Worm (Caenorhabditis elegans) whole organism, mixed stage, embryonic: Measurements from ENCODE around the gene spp-16.

Source experiments
- bed-3 ChIP-seq: fragments of 200-800 bp; sonication (Bioruptor generic); optimal IDR thresholded peaks from 3 replicates; lab custom pipeline; 2018; ENCODE audit warnings: mild to moderate bottlenecking, missing genetic modification characterization, moderate library complexity, missing compliant biosample characterization
- blmp-1 ChIP-seq: fragments of 150-350 bp; optimal IDR thresholded peaks from 2 replicates; lab custom pipeline; 2014; ENCODE audit warnings: missing biosample characterization, missing genetic modification characterization
- ceh-83 ChIP-seq: fragments of 200-800 bp; sonication (Bioruptor generic); optimal IDR thresholded peaks from 2 replicates; lab custom pipeline; 2018; ENCODE audit warnings: mild to moderate bottlenecking, missing genetic modification characterization, missing compliant biosample characterization
- flh-1 ChIP-seq: fragments of 200-800 bp; sonication (Bioruptor generic); optimal IDR thresholded peaks from 2 replicates; lab custom pipeline; 2018; ENCODE audit warnings: mild to moderate bottlenecking, missing genetic modification characterization, moderate library complexity, missing compliant biosample characterization
- lin-13 ChIP-seq: fragments of 150-350 bp; optimal IDR thresholded peaks from 2 replicates; lab custom pipeline; 2014; ENCODE audit warnings: missing biosample characterization, missing genetic modification characterization
- lin-32 ChIP-seq: fragments of 200-800 bp; sonication (Bioruptor generic); optimal IDR thresholded peaks from 2 replicates; lab custom pipeline; 2018; ENCODE audit warnings: mild to moderate bottlenecking, missing genetic modification characterization, missing compliant biosample characterization
- lsy-2 ChIP-seq: fragments of 150-350 bp; optimal IDR thresholded peaks from 2 replicates; lab custom pipeline; 2014; ENCODE audit warnings: missing biosample characterization, missing genetic modification characterization
- mab-5 ChIP-seq: fragments of 150-350 bp; optimal IDR thresholded peaks from 2 replicates; lab custom pipeline; 2014; ENCODE audit warnings: missing biosample characterization, missing genetic modification characterization
- nhr-76 ChIP-seq: sonication (generic microtip); optimal IDR thresholded peaks from 2 replicates; lab custom pipeline; 2017; ENCODE audit warnings: missing biosample characterization, missing genetic modification characterization
- sem-2 ChIP-seq: fragments of 200-800 bp; sonication (Bioruptor generic); optimal IDR thresholded peaks from 2 replicates; lab custom pipeline; 2018; ENCODE audit warnings: mild to moderate bottlenecking, missing genetic modification characterization, missing compliant biosample characterization
- snpc-4 ChIP-seq: fragments of 150-350 bp; optimal IDR thresholded peaks from 2 replicates; lab custom pipeline; 2014; ENCODE audit warnings: missing biosample characterization, missing genetic modification characterization
- ztf-11 ChIP-seq: fragments of 150-350 bp; optimal IDR thresholded peaks from 2 replicates; lab custom pipeline; 2014; ENCODE audit warnings: missing biosample characterization, missing genetic modification characterization

DNA sequence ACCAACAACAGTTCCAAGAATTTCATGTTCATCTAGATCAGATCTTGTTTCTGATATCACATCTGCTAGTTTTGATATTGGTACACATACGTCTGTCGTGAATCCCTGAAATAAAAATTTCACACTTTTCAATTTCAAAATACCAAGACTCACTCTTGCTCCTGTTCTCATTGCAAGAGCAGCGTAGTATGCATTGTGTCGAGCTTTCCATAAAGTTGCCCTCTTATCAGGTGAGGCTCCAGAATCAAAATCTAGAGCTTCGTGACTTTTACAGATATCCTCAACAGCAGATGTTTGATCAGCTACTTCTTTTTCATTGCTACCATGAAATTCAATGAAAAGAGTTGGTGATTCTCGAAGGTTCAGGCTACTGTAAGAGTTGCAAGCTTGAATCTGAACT, 12.1 kb downstream of the spp-16 start, which contains the start of gene F32D8.11:
- TF ChIP-seq snpc-4 (tag; lab: Kevin White, UChicago), result no peak
- no peak for TF ChIP-seq lin-13 (tag; lab: Kevin White, UChicago)
- TF ChIP-seq lin-32 (GFP tag; lab: Kevin White, UChicago), result no peak
- no peak for TF ChIP-seq ztf-11 (tag; lab: Kevin White, UChicago)
- no peak for TF ChIP-seq bed-3 (GFP tag; lab: Kevin White, UChicago)
- no peak for TF ChIP-seq flh-1 (GFP tag; lab: Kevin White, UChicago)
- no peak for TF ChIP-seq mab-5 (tag; lab: Kevin White, UChicago)
- no peak for TF ChIP-seq lsy-2 (tag; lab: Kevin White, UChicago)
- no peak for TF ChIP-seq nhr-76
- TF ChIP-seq sem-2 (GFP tag; lab: Kevin White, UChicago), result no peak
- TF ChIP-seq ceh-83 (GFP tag; lab: Kevin White, UChicago), result no peak
- no peak for TF ChIP-seq blmp-1 (tag; lab: Kevin White, UChicago)
